Worm (Caenorhabditis elegans): ENCODE measurements around the gene pitr-3.

ce11 chrV:9122004-9122403 is 19.2 kb downstream of the pitr-3 start, which contains the start of gene F21C10.13:
- TF ChIP-seq ztf-11 (tag; optimal IDR thresholded peaks at IDR 0.05) (no peak), daf-8 (GFP tag; IDR thresholded peaks at IDR 0.05) (no peak), aly-2 (tag; optimal IDR thresholded peaks at IDR 0.05) (no peak), ceh-28 (tag; optimal IDR thresholded peaks at IDR 0.05) (no peak), dmd-9 (GFP tag; IDR thresholded peaks at IDR 0.05) (no peak), mxl-2 (GFP tag; conservative IDR thresholded peaks at IDR 0.05) (no peak), Y105C5A.15 (GFP tag; IDR thresholded peaks at IDR 0.05) (no peak), nhr-11 (tag; optimal IDR thresholded peaks at IDR 0.05) (no peak), snpc-4 (tag; optimal IDR thresholded peaks at IDR 0.05) (no peak), saeg-2 (GFP tag; IDR thresholded peaks at IDR 0.05) (no peak)
